Worm (Caenorhabditis elegans) whole organism, early embryonic: ENCODE results near the gene srt-30.

Source experiments
- B0310.2 ChIP-seq: sonication (generic microtip); optimal IDR thresholded peaks from 2 replicates; lab custom pipeline; 2016; ENCODE audit warnings: mild to moderate bottlenecking, missing genetic modification characterization, missing compliant biosample characterization
- hmbx-1 ChIP-seq: sonication (generic microtip); optimal IDR thresholded peaks from 2 replicates; lab custom pipeline; 2016; ENCODE audit warnings: mild to moderate bottlenecking, missing genetic modification characterization, missing compliant biosample characterization

- no peak for TF ChIP-seq hmbx-1 (tag; lab: Kevin White, UChicago)
- no peak for TF ChIP-seq B0310.2 (tag; lab: Kevin White, UChicago)
Observed at ce11 chrV:3756887-3757286, 43.4 kb downstream of the srt-30 start, which contains the start of gene gid-7.
